Worm (Caenorhabditis elegans): ENCODE data around the gene F58A4.1.

DNA sequence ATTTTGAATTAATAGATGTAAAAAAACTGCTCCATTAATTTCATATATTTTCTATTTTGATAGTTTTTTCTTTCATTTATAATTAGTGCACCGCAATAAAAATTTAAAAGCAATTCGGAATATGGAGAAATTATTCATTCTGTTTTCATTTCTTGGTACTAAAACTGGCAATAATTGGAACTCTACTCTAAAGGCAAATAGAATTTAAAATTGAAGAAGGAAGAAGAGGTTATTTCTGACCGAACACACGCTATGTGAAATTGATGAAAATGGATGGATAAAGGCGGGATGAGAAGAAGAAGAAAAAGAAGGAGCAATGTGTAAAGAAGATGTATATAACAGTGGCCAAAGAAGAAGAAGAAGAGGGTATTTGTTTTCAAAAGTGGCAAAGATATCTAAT lies 15.0 kb upstream of the F58A4.1 start:
- TF ChIP-seq elt-2 (tag; optimal IDR thresholded peaks at IDR 0.05) (no peak), ceh-9 (tag; optimal IDR thresholded peaks at IDR 0.05) (no peak), ceh-19 (GFP tag; optimal IDR thresholded peaks at IDR 0.05) (no peak), ref-2 (tag; optimal IDR thresholded peaks at IDR 0.05) (no peak), pha-4 (tag; optimal IDR thresholded peaks at IDR 0.05) (no peak), fkh-6 (tag; optimal IDR thresholded peaks at IDR 0.05) (no peak), tbx-2 (tag; optimal IDR thresholded peaks at IDR 0.05) (no peak), nhr-11 (tag; optimal IDR thresholded peaks at IDR 0.05) (no peak), ama-1 (optimal IDR thresholded peaks at IDR 0.05) (no peak), dve-1 (tag; optimal IDR thresholded peaks at IDR 0.05) (no peak), eyg-1 (tag; optimal IDR thresholded peaks at IDR 0.05) (no peak)

All from whole organism, late embryonic.